Worm (Caenorhabditis elegans) whole organism, L2 larva: Measurements from ENCODE around the gene R10E11.9.
A peak's percentile ranks its signal among the peaks of the same experiment; 100 is the strongest.

Source experiments
- C34F6.9 ChIP-seq: fragments of 150-350 bp; optimal IDR thresholded peaks from 2 replicates; lab custom pipeline; 2014; ENCODE audit warnings: missing biosample characterization, missing genetic modification characterization
- F13H6.1 ChIP-seq: sonication (generic microtip); optimal IDR thresholded peaks from 2 replicates; lab custom pipeline; 2016; ENCODE audit warnings: missing genetic modification characterization, missing compliant biosample characterization
- R02D3.7 ChIP-seq: fragments of 150-350 bp; optimal IDR thresholded peaks from 2 replicates; lab custom pipeline; 2014; ENCODE audit warnings: missing biosample characterization, missing genetic modification characterization
- alr-1 ChIP-seq: fragments of 150-350 bp; optimal IDR thresholded peaks from 2 replicates; lab custom pipeline; 2014; ENCODE audit warnings: missing biosample characterization, missing genetic modification characterization
- aly-2 ChIP-seq: fragments of 150-350 bp; optimal IDR thresholded peaks from 2 replicates; lab custom pipeline; 2014; ENCODE audit warnings: missing biosample characterization, missing genetic modification characterization
- ama-1 ChIP-seq: fragments of 150-350 bp; optimal IDR thresholded peaks from 2 replicates; lab custom pipeline; 2018; ENCODE audit warnings: inconsistent platforms
- ceh-82 ChIP-seq: fragments of 150-350 bp; optimal IDR thresholded peaks from 2 replicates; lab custom pipeline; 2014; ENCODE audit warnings: missing biosample characterization, missing genetic modification characterization
- crh-2 ChIP-seq: sonication (generic microtip); optimal IDR thresholded peaks from 2 replicates; lab custom pipeline; 2017; ENCODE audit warnings: missing biosample characterization, missing genetic modification characterization
- dmd-4 ChIP-seq: sonication (generic microtip); optimal IDR thresholded peaks from 2 replicates; lab custom pipeline; 2017; ENCODE audit warnings: missing biosample characterization, missing genetic modification characterization
- egl-27 ChIP-seq: sonication (generic microtip); optimal IDR thresholded peaks from 3 replicates; lab custom pipeline; 2017; ENCODE audit warnings: missing biosample characterization, missing genetic modification reagents, missing genetic modification characterization
- elt-1 ChIP-seq: fragments of 150-350 bp; optimal IDR thresholded peaks from 2 replicates; lab custom pipeline; 2014; ENCODE audit warnings: missing biosample characterization, missing genetic modification characterization
- elt-3 ChIP-seq: sonication (generic microtip); optimal IDR thresholded peaks from 2 replicates; lab custom pipeline; 2017; ENCODE audit warnings: missing biosample characterization, missing genetic modification characterization
- gmeb-1 ChIP-seq: fragments of 150-350 bp; optimal IDR thresholded peaks from 2 replicates; lab custom pipeline; 2014; ENCODE audit warnings: missing biosample characterization, missing genetic modification characterization
- lin-11 ChIP-seq: fragments of 150-350 bp; sonication (generic microtip); optimal IDR thresholded peaks from 2 replicates; lab custom pipeline; 2014; ENCODE audit warnings: missing biosample characterization, missing genetic modification characterization, inconsistent platforms, mixed read lengths
- lin-13 ChIP-seq: fragments of 150-350 bp; optimal IDR thresholded peaks from 2 replicates; lab custom pipeline; 2014; ENCODE audit warnings: missing biosample characterization, missing genetic modification reagents, missing genetic modification characterization
- lin-39 ChIP-seq: fragments of 150-350 bp; optimal IDR thresholded peaks from 2 replicates; lab custom pipeline; 2014; ENCODE audit warnings: missing biosample characterization, missing genetic modification reagents, missing genetic modification characterization
- lsy-2 ChIP-seq, 2 experiments: fragments of 150-350 bp in 1 of 2; sonication (generic microtip) in 1 of 2; optimal IDR thresholded peaks; 2 replicates each; lab custom pipeline; 2014 to 2017; ENCODE audit warnings: missing biosample characterization in 2 of 2, missing genetic modification characterization in 2 of 2
- mab-5 ChIP-seq: fragments of 150-350 bp; optimal IDR thresholded peaks from 2 replicates; lab custom pipeline; 2014; ENCODE audit warnings: missing biosample characterization, missing genetic modification characterization
- mbf-1 ChIP-seq: sonication (generic microtip); optimal IDR thresholded peaks from 2 replicates; lab custom pipeline; 2017; ENCODE audit warnings: missing biosample characterization, missing genetic modification characterization
- nhr-12 ChIP-seq: fragments of 150-350 bp; optimal IDR thresholded peaks from 2 replicates; lab custom pipeline; 2014; ENCODE audit warnings: missing biosample characterization, missing genetic modification characterization
- nhr-129 ChIP-seq: fragments of 150-350 bp; optimal IDR thresholded peaks from 2 replicates; lab custom pipeline; 2014; ENCODE audit warnings: missing biosample characterization, missing genetic modification characterization
- nhr-21 ChIP-seq: fragments of 150-350 bp; optimal IDR thresholded peaks from 2 replicates; lab custom pipeline; 2014; ENCODE audit warnings: missing biosample characterization, missing genetic modification characterization
- nhr-23 ChIP-seq: fragments of 150-350 bp; optimal IDR thresholded peaks from 2 replicates; lab custom pipeline; 2014; ENCODE audit warnings: missing biosample characterization, missing genetic modification reagents, missing genetic modification characterization
- nhr-237 ChIP-seq: fragments of 150-350 bp; optimal IDR thresholded peaks from 2 replicates; lab custom pipeline; 2014; ENCODE audit warnings: missing biosample characterization, missing genetic modification characterization
- nhr-25 ChIP-seq: fragments of 150-350 bp; sonication (generic microtip); optimal IDR thresholded peaks from 3 replicates; lab custom pipeline; 2014; ENCODE audit warnings: missing biosample characterization, missing genetic modification characterization
- nhr-77 ChIP-seq: fragments of 150-350 bp; optimal IDR thresholded peaks from 2 replicates; lab custom pipeline; 2014; ENCODE audit warnings: missing biosample characterization, missing genetic modification characterization
- peb-1 ChIP-seq: fragments of 150-350 bp; optimal IDR thresholded peaks from 2 replicates; lab custom pipeline; 2014; ENCODE audit warnings: missing biosample characterization, missing genetic modification characterization
- sem-4 ChIP-seq: fragments of 150-350 bp; optimal IDR thresholded peaks from 2 replicates; lab custom pipeline; 2014; ENCODE audit warnings: missing biosample characterization, missing genetic modification reagents, missing genetic modification characterization
- skn-1 ChIP-seq: sonication (generic microtip); optimal IDR thresholded peaks from 2 replicates; lab custom pipeline; 2017; ENCODE audit warnings: missing biosample characterization, missing genetic modification characterization
- snpc-4 ChIP-seq: fragments of 150-350 bp; optimal IDR thresholded peaks from 2 replicates; lab custom pipeline; 2014; ENCODE audit warnings: missing biosample characterization, missing genetic modification characterization
- unc-39 ChIP-seq: fragments of 150-350 bp; optimal IDR thresholded peaks from 2 replicates; lab custom pipeline; 2014; ENCODE audit warnings: missing biosample characterization, missing genetic modification characterization
- unc-55 ChIP-seq: fragments of 150-350 bp; sonication (generic microtip); optimal IDR thresholded peaks from 3 replicates; lab custom pipeline; 2014; ENCODE audit warnings: missing biosample characterization, missing genetic modification reagents, missing genetic modification characterization
- unc-62 ChIP-seq: fragments of 150-350 bp; optimal IDR thresholded peaks from 2 replicates; lab custom pipeline; 2014; ENCODE audit warnings: missing biosample characterization, missing genetic modification reagents, missing genetic modification characterization
- ztf-1 ChIP-seq: fragments of 200-800 bp; sonication (Bioruptor generic); conservative IDR thresholded peaks from 2 replicates; pipeline ENCODE4 v1.3.6; 2022; ENCODE audit warnings: missing genetic modification characterization, missing compliant biosample characterization
- ztf-4 ChIP-seq: fragments of 150-350 bp; optimal IDR thresholded peaks from 2 replicates; lab custom pipeline; 2014; ENCODE audit warnings: missing biosample characterization, missing genetic modification characterization

Gene R10E11.9

ce11 chrIII:9780665-9781304 lies 12.7 kb downstream of the R10E11.9 start, which contains the start of gene vha-1 (continued):
- TF ChIP-seq sem-4, result no peak

- TF ChIP-seq unc-39, result no peak
- TF ChIP-seq nhr-25 (tag; lab: Kevin White, UChicago), result no peak
- no peak for TF ChIP-seq R02D3.7 (tag; lab: Kevin White, UChicago)
- no peak for TF ChIP-seq F13H6.1
- TF ChIP-seq mab-5 (tag; lab: Kevin White, UChicago), result no peak
- TF ChIP-seq nhr-23, result no peak
- TF ChIP-seq dmd-4 (tag; lab: Kevin White, UChicago), result no peak
- TF ChIP-seq sem-4, result no peak
- TF ChIP-seq lin-13 (GFP tag; lab: Kevin White, UChicago), result no peak
- TF ChIP-seq elt-1 (tag; lab: Kevin White, UChicago), result no peak
- no peak for TF ChIP-seq nhr-21 (tag; lab: Kevin White, UChicago)
- no peak for TF ChIP-seq egl-27 (tag; lab: Kevin White, UChicago)
- TF ChIP-seq ceh-82, result no peak
Observed at ce11 chrIII:9780254-9780653, 13.2 kb downstream of the R10E11.9 start, which contains the start of gene sqv-3. TSS of gene sqv-3 (minus strand) at chrIII:9780354.

ce11 chrIII:9779080-9779479 lies 14.4 kb downstream of the R10E11.9 start:
- TF ChIP-seq ztf-4 (no peak), snpc-4 (tag; lab: Kevin White, UChicago) (no peak), mab-5 (tag; lab: Kevin White, UChicago) (no peak), gmeb-1 (no peak), skn-1 (tag; lab: Kevin White, UChicago) (no peak), elt-3 (no peak)

- TF ChIP-seq ceh-82 (no peak), nhr-129 (tag; lab: Kevin White, UChicago) (peak; percentile 5), unc-62 (GFP tag; lab: Kevin White, UChicago) (no peak), nhr-77 (no peak), mab-5 (tag; lab: Kevin White, UChicago) (no peak), ztf-4 (no peak), lsy-2 (tag; optimal IDR thresholded peaks at IDR 0.05; lab: Kevin White, UChicago) (peak in 1 of 2 experiments; percentile 15), C34F6.9 (peak; percentile 22)
- TF ChIP-seq, all 48 proteins: peak for 3
Observed at ce11 chrIII:9776323-9776722, 17.1 kb downstream of the R10E11.9 start, which contains the start of gene usp-46. TSS of gene usp-46 (plus strand) at chrIII:9776623.

ce11 chrIII:9775916-9776315 lies 17.5 kb downstream of the R10E11.9 start:
- peak; percentile 27 for TF ChIP-seq unc-55 (GFP tag; lab: Kevin White, UChicago)
- no peak for TF ChIP-seq crh-2 (tag; lab: Kevin White, UChicago)
- peak; percentile 59 for TF ChIP-seq gmeb-1
- TF ChIP-seq lsy-2 (tag; optimal IDR thresholded peaks at IDR 0.05; lab: Kevin White, UChicago), result peak in 1 of 2 experiments; percentile 39
- TF ChIP-seq elt-1 (tag; lab: Kevin White, UChicago), result no peak
- no peak for TF ChIP-seq lin-39 (tag; lab: Kevin White, UChicago)
- no peak for TF ChIP-seq ztf-1 (GFP tag; lab: Robert Waterston, UW)
- TF ChIP-seq nhr-237 (tag; lab: Kevin White, UChicago), result no peak

ce11 chrIII:9772394-9772793 lies 21.0 kb downstream of the R10E11.9 start:
- TF ChIP-seq sem-4 (no peak), alr-1 (tag; lab: Kevin White, UChicago) (no peak), lin-39 (tag; lab: Kevin White, UChicago) (no peak), unc-55 (GFP tag; lab: Kevin White, UChicago) (no peak), nhr-237 (tag; lab: Kevin White, UChicago) (no peak), dmd-4 (tag; lab: Kevin White, UChicago) (no peak), gmeb-1 (no peak), nhr-77 (no peak), R02D3.7 (tag; lab: Kevin White, UChicago) (no peak), ceh-82 (no peak), nhr-12 (tag; lab: Kevin White, UChicago) (no peak), nhr-21 (tag; lab: Kevin White, UChicago) (no peak)

ce11 chrIII:9770590-9770989 lies 22.9 kb downstream of the R10E11.9 start:
- no peak for TF ChIP-seq peb-1 (tag; lab: Kevin White, UChicago)
- no peak for TF ChIP-seq lin-11 (tag; lab: Kevin White, UChicago)
- TF ChIP-seq crh-2 (tag; lab: Kevin White, UChicago), result no peak
- no peak for TF ChIP-seq elt-3
- TF ChIP-seq egl-27 (tag; lab: Kevin White, UChicago), result no peak
- no peak for TF ChIP-seq nhr-129 (tag; lab: Kevin White, UChicago)
- no peak for TF ChIP-seq unc-55 (GFP tag; lab: Kevin White, UChicago)
- TF ChIP-seq mbf-1 (tag; lab: Kevin White, UChicago), result no peak
- no peak for TF ChIP-seq aly-2
- TF ChIP-seq ama-1, result no peak
- no peak for TF ChIP-seq lin-39 (tag; lab: Kevin White, UChicago)
- TF ChIP-seq R02D3.7 (tag; lab: Kevin White, UChicago), result no peak
- no peak for TF ChIP-seq F13H6.1
